Fruit fly (Drosophila melanogaster) whole organism, prepupa: Measurements from ENCODE around the gene CG33095.

ENCODE experiments used
- Blimp-1 ChIP-seq: fragments of 200-800 bp; sonication (Bioruptor generic); optimal IDR thresholded peaks from 3 replicates; lab custom pipeline; 2017; ENCODE audit warnings: missing biosample characterization, missing genetic modification characterization, mild to moderate bottlenecking, moderate library complexity, missing genetic modification reagents
- CG15336 ChIP-seq: fragments of 200-800 bp; sonication (Bioruptor generic); IDR thresholded peaks from 2 replicates; pipeline ENCODE4 v1.3.6; 2022; ENCODE audit warnings: missing biosample characterization, missing genetic modification characterization
- CG31627 ChIP-seq: fragments of 200-800 bp; sonication (Bioruptor generic); optimal IDR thresholded peaks from 3 replicates; lab custom pipeline; 2016; ENCODE audit warnings: missing biosample characterization, missing genetic modification characterization
- CG6276 ChIP-seq: fragments of 200-800 bp; sonication (Bioruptor generic); optimal IDR thresholded peaks from 2 replicates; lab custom pipeline; 2017; ENCODE audit warnings: missing biosample characterization, mild to moderate bottlenecking, missing genetic modification characterization
- CG7368 ChIP-seq: fragments of 200-800 bp; sonication (Bioruptor generic); optimal IDR thresholded peaks from 3 replicates; lab custom pipeline; 2016; ENCODE audit warnings: missing biosample characterization, missing genetic modification characterization
- Eip78C ChIP-seq: fragments of 200-800 bp; sonication (Bioruptor generic); peaks from one replicate; lab custom pipeline; 2016; ENCODE audit warnings: missing biosample characterization, missing genetic modification characterization
- Eip93F ChIP-seq: fragments of 200-800 bp; sonication (Bioruptor generic); optimal IDR thresholded peaks from 2 replicates; lab custom pipeline; 2016; ENCODE audit warnings: missing biosample characterization, mild to moderate bottlenecking, missing genetic modification characterization
- Ets21C ChIP-seq: fragments of 200-800 bp; sonication (Bioruptor generic); optimal IDR thresholded peaks from 3 replicates; lab custom pipeline; 2016; ENCODE audit warnings: missing biosample characterization, missing genetic modification characterization
- Hr39 ChIP-seq: fragments of 200-800 bp; sonication (Bioruptor generic); optimal IDR thresholded peaks from 2 replicates; lab custom pipeline; 2016; ENCODE audit warnings: missing biosample characterization, missing genetic modification characterization
- esn ChIP-seq: fragments of 200-800 bp; sonication (Bioruptor generic); optimal IDR thresholded peaks from 2 replicates; lab custom pipeline; 2016; ENCODE audit warnings: missing biosample characterization, mild to moderate bottlenecking, missing genetic modification characterization, moderate library complexity

DNA sequence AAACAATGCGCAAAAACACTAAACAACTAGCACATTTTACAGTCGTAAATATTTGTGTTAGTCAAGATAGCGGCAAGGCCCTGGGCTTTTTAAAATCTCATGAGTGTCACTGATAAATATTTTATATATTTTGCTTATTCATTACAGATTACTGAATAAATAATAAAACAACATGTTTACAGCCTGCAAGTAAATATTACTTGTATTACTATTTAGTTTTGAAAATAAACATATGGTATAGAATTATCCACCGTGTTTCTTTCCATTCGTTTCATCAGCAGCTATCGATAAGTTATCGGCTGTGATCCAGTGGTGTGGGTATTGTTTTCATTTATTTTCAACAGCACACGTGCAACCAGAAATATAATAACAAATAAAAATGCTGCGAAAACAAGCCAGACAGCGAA is 22.9 kb upstream of the CG33095 start, which contains the start of the genes shams and CG11920:
- peak; percentile 82 for TF ChIP-seq Eip78C (GFP tag; lab: Kevin White, UChicago)
- TF ChIP-seq Ets21C (GFP tag; lab: Kevin White, UChicago) = no peak
- TF ChIP-seq CG31627 (GFP tag; lab: Kevin White, UChicago) = no peak
- TF ChIP-seq Hr39 (GFP tag; lab: Kevin White, UChicago) = no peak
- TF ChIP-seq Blimp-1 (GFP tag; lab: Kevin White, UChicago) = no peak
- no peak for TF ChIP-seq CG15336 (GFP tag; lab: Robert Waterston, UW)
- no peak for TF ChIP-seq CG6276 (GFP tag; lab: Kevin White, UChicago)
- TF ChIP-seq Eip93F (GFP tag; lab: Kevin White, UChicago) = peak; percentile 53
- peak; percentile 47 for TF ChIP-seq esn (GFP tag; lab: Kevin White, UChicago)
- no peak for TF ChIP-seq CG7368 (GFP tag; lab: Kevin White, UChicago)
